Worm (Caenorhabditis elegans) whole organism, L1 larva: ENCODE measurements around the gene ascc-1.

Experiments
- mdl-1 ChIP-seq, 2 experiments: fragments of 150-350 bp; optimal IDR thresholded peaks; 2 replicates each; lab custom pipeline; 2014 to 2017; ENCODE audit warnings: missing biosample characterization in 2 of 2, missing genetic modification characterization in 2 of 2, inconsistent platforms in 1 of 2
- skn-1 ChIP-seq: fragments of 150-350 bp; optimal IDR thresholded peaks from 2 replicates; lab custom pipeline; 2014; ENCODE audit warnings: missing biosample characterization, missing genetic modification characterization

ce11 chrII:23739-24138 is 33.7 kb upstream of the ascc-1 start:
- TF ChIP-seq skn-1 (tag; lab: Kevin White, UChicago) (no peak), mdl-1 (tag; optimal IDR thresholded peaks at IDR 0.05; lab: Kevin White, UChicago) (no peak)
